Worm (Caenorhabditis elegans): ENCODE measurements around the gene F13D12.5.

DNA sequence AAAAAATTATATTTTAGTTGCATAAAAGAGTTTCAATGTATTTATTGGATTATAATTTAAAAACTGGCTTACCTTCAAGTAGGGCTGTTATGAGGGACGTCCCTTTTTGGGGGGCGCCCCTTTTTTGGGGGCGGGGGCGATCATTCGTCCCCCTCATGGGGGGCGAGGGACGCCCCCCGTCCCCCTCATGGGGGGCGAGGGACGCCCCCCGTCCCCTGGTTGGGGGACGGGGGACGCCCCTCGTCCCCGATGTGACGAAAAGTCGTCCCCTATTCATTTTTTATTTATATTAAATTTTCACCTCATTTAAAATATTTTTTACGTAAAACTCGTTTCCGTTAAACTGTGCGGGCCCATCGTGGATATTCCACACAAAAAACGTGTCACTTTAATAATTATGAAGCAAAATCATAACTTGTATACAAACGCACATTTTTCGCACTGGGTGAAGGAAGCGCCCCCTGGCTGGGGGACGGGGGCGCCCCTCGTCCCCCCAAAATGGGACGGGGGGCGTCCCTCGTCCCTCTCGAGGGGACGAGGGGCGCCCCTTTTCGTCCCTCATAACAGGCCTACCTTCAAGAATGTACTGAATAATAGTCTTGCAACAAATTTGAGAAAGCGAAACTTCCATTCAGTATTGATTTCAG is 39.0 kb downstream of the F13D12.5 start:
- TF ChIP-seq egl-27 (tag; optimal IDR thresholded peaks at IDR 0.05) (no peak), fos-1 (tag; optimal IDR thresholded peaks at IDR 0.05) (no peak), ceh-82 (tag; optimal IDR thresholded peaks at IDR 0.05) (no peak), elt-2 (tag; optimal IDR thresholded peaks at IDR 0.05) (no peak), fkh-2 (tag; optimal IDR thresholded peaks at IDR 0.05) (no peak)
